Fruit fly (Drosophila melanogaster): ENCODE measurements around the gene otu.

DNA sequence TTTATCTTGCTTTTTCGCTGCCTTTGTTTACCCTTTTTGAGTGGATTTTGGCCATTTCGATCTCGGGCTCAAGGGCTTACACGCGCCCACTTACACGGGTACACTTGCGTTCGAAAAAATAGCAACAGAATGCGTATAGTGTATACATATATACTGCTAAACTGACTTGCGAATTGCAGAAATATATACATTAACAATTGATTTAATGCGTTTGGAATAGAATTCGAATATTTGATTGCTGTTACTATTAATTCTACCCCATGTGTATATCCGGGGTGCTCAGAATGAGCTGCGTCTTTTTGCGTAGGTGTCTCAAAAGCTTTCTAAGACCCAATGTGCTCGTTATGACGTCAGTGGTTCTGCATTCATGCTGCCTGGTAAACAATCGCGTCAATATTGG is 4.1 kb upstream of the otu start:
- TF ChIP-seq rn (GFP tag; IDR thresholded peaks at IDR 0.05) (no peak), Pif1B (GFP tag; optimal IDR thresholded peaks at IDR 0.05) (no peak)
